Worm (Caenorhabditis elegans) whole organism, young adult: ENCODE data around the gene H41C03.1.

Source experiments
- D2030.7 ChIP-seq: fragments of 200-800 bp; sonication (Bioruptor generic); IDR thresholded peaks from 2 replicates; pipeline ENCODE4 v1.3.6; 2022; ENCODE audit warnings: missing genetic modification reagents, missing genetic modification characterization, missing compliant biosample characterization
- F37B4.10 ChIP-seq: fragments of 200-800 bp; sonication (Bioruptor generic); IDR thresholded peaks from 2 replicates; pipeline ENCODE4 v1.3.6; 2022; ENCODE audit warnings: missing genetic modification characterization, missing compliant biosample characterization
- K12H6.12 ChIP-seq: fragments of 200-800 bp; sonication (Bioruptor generic); optimal IDR thresholded peaks from 2 replicates; lab custom pipeline; 2018; ENCODE audit warnings: mild to moderate bottlenecking, missing genetic modification characterization, missing compliant biosample characterization
- Y53G8AR.9 ChIP-seq: fragments of 200-800 bp; sonication (Bioruptor generic); conservative IDR thresholded peaks from 2 replicates; pipeline ENCODE4 v1.3.6; 2022; ENCODE audit warnings: missing genetic modification reagents, missing genetic modification characterization, missing compliant biosample characterization
- Y79H2A.3 ChIP-seq: fragments of 200-800 bp; sonication (Bioruptor generic); conservative IDR thresholded peaks from 2 replicates; pipeline ENCODE4 v1.3.6; 2022; ENCODE audit warnings: missing genetic modification reagents, missing genetic modification characterization, missing compliant biosample characterization
- attf-3 ChIP-seq: fragments of 200-800 bp; sonication (Bioruptor generic); conservative IDR thresholded peaks from 2 replicates; pipeline ENCODE4 v1.3.6; 2022; ENCODE audit warnings: missing genetic modification reagents, missing genetic modification characterization, missing compliant biosample characterization
- lag-1 ChIP-seq: fragments of 200-800 bp; sonication (Bioruptor generic); IDR thresholded peaks from 2 replicates; pipeline ENCODE4 v1.3.6; 2022; ENCODE audit warnings: missing genetic modification reagents, missing genetic modification characterization, missing compliant biosample characterization
- lir-1 ChIP-seq: fragments of 200-800 bp; sonication (Bioruptor generic); conservative IDR thresholded peaks from 2 replicates; pipeline ENCODE4 v1.3.6; 2022; ENCODE audit warnings: missing genetic modification reagents, missing genetic modification characterization, missing compliant biosample characterization
- lsy-27 ChIP-seq: sonication (generic microtip); optimal IDR thresholded peaks from 2 replicates; lab custom pipeline; 2017; ENCODE audit warnings: missing genetic modification characterization, mild to moderate bottlenecking, missing compliant biosample characterization, antibody characterized with exemption, missing genotype, borderline replicate concordance; ENCODE audit not compliant: insufficient read depth
- madf-6 ChIP-seq: fragments of 200-800 bp; sonication (Bioruptor generic); IDR thresholded peaks from 2 replicates; pipeline ENCODE4 v1.3.6; 2022; ENCODE audit warnings: missing genetic modification reagents, missing genetic modification characterization, missing compliant biosample characterization
- mes-4 ChIP-seq: sonication (generic microtip); optimal IDR thresholded peaks from 2 replicates; lab custom pipeline; 2016; ENCODE audit warnings: missing genotype, missing genetic modification characterization, missing compliant biosample characterization
- mxl-1 ChIP-seq: sonication (generic microtip); optimal IDR thresholded peaks from 2 replicates; lab custom pipeline; 2016; ENCODE audit warnings: missing genetic modification characterization, missing compliant biosample characterization
- pha-4 ChIP-seq: fragments of 150-350 bp; sonication (generic microtip); optimal IDR thresholded peaks from 2 replicates; lab custom pipeline; 2014; ENCODE audit warnings: missing biosample characterization, missing genetic modification reagents, missing genetic modification characterization
- unc-130 ChIP-seq: sonication (generic microtip); optimal IDR thresholded peaks from 2 replicates; lab custom pipeline; 2016; ENCODE audit warnings: missing genetic modification reagents, missing genetic modification characterization, missing compliant biosample characterization

- TF ChIP-seq mes-4 (tag; lab: Kevin White, UChicago) (no peak), unc-130 (no peak), K12H6.12 (tag; lab: Kevin White, UChicago) (no peak), mxl-1 (no peak), lag-1 (GFP tag; lab: Robert Waterston, UW) (no peak), Y79H2A.3 (no peak), Y53G8AR.9 (GFP tag; lab: Robert Waterston, UW) (no peak), F37B4.10 (GFP tag; lab: Robert Waterston, UW) (no peak), D2030.7 (GFP tag; lab: Robert Waterston, UW) (no peak), madf-6 (no peak), attf-3 (GFP tag; lab: Robert Waterston, UW) (no peak), lir-1 (GFP tag; lab: Robert Waterston, UW) (no peak), pha-4 (tag; lab: Kevin White, UChicago) (no peak), lsy-27 (tag; lab: Kevin White, UChicago) (no peak)
These were observed 2.2 kb upstream of the H41C03.1 start, which contains the start of gene H41C03.2 for ce11 chrII:5852007-5852406.
